Worm (Caenorhabditis elegans): Measurements from ENCODE around the gene dod-6.
"Not testable (repeated sequence)": the region's sequence is repeated elsewhere in the genome, so short reads cannot be mapped to it uniquely, and the experiment has no call there.

The dod-6 gene

DNA sequence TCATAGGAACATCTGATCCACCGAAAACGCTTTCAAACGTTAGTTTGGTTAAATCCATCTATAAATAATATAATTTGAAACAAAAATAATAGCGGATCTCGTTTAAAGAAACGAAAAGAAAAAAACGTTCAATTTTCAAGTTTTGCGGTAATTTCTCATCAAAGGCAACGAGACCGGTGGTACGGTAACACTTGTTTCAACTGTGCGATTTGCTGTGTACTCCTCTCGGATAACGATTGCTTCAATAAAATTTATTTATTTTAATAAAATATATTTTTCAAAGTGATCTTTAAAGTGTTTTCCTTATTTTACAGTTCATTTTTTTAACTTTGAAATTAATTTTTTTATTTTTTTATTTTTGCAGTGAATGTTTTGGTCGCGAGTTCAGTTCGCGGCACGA is 21.1 kb downstream of the dod-6 start, which contains the start of the genes rde-4 and cox-14 (continued):
- no peak for TF ChIP-seq unc-30 (tag; optimal IDR thresholded peaks at IDR 0.05)
- peak; percentile 90 for TF ChIP-seq blmp-1 (tag; optimal IDR thresholded peaks at IDR 0.05)
- TF ChIP-seq egl-13 (tag; optimal IDR thresholded peaks at IDR 0.05), result peak; percentile 71
- peak; percentile 94 for TF ChIP-seq mep-1 (tag; optimal IDR thresholded peaks at IDR 0.05)
- TF ChIP-seq nhr-71 (tag; optimal IDR thresholded peaks at IDR 0.05), result peak; percentile 88
- TF ChIP-seq nhr-12 (tag; optimal IDR thresholded peaks at IDR 0.05), result no peak
- peak; percentile 31 for TF ChIP-seq elt-2 (tag; optimal IDR thresholded peaks at IDR 0.05)
- peak; percentile 35 for TF ChIP-seq nhr-11 (tag; optimal IDR thresholded peaks at IDR 0.05)
- TF ChIP-seq nhr-237 (tag; optimal IDR thresholded peaks at IDR 0.05), result peak; percentile 38
- no peak for TF ChIP-seq sup-37 (GFP tag; optimal IDR thresholded peaks at IDR 0.05)

DNA sequence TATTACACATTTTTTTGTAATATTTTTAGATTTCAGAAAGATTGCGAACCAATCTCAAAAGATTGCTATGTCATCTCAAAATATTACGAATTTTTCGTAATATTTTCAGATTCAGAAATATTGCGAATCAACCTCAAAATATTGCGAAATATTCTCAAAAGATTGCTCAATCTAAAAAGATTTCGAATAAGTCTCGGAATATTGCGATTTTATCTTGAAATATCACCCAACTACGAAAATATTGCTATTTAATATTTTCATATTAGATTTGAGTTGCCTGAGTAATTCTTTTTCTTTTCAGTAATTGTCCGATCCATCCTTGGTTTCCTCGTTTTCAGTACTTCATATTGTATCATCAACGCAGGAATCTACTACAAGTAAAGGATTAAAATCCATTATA is 24.3 kb downstream of the dod-6 start, which contains the start of gene Y70G10A.4:
TSS of gene Y70G10A.4 (plus strand) at position 301 of the 400 bp plus-strand sequence.
- not testable (repeated sequence) for TF ChIP-seq irx-1 (tag; optimal IDR thresholded peaks at IDR 0.05); nhr-12 (tag; optimal IDR thresholded peaks at IDR 0.05); sup-37 (GFP tag; optimal IDR thresholded peaks at IDR 0.05)

DNA sequence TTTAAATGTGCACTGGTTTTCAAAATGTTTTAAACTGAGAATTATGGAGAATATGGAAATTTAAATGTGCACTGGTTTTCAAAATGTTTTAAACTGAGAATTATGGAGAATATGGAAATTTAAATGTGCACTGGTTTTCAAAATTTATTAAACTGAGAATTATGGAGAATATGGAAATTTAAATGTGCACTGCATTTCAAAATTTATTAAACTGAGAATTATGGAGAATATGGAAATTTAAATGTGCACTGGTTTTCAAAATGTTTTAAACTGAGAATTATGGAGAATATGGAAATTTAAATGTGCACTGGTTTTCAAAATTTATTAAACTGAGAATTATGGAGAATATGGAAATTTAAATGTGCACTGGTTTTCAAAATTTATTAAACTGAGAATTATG is 27.5 kb downstream of the dod-6 start:
- peak; percentile 79 for TF ChIP-seq lir-3 (tag; optimal IDR thresholded peaks at IDR 0.05; ENCODE audit: poor library complexity)
- peak; percentile 47 for TF ChIP-seq nhr-28 (tag; optimal IDR thresholded peaks at IDR 0.05)

DNA sequence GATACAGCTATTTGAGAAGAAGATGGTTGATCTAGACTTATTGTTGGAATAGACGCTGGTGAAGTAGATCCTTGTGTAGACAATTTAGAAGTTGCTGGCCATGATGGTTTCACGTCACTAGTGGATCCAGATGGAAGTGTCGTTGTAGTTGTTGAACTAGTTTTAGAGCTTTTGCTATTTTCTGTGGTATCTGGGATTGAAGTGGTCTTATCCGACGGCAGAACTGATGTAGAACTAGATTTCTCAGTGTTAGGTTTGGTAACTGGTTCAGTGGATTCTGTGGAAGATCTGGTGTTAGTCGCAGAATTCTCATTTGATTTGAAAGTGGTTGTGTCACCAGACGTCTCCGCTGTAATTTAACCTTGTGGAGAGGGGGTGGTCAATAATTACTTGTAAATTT is 34.1 kb downstream of the dod-6 start:
- TF ChIP-seq ces-1 (GFP tag; optimal IDR thresholded peaks at IDR 0.05), result no peak
- no peak for TF ChIP-seq lsy-2 (tag; optimal IDR thresholded peaks at IDR 0.05)
- TF ChIP-seq grh-1 (GFP tag; IDR thresholded peaks at IDR 0.05), result no peak
- TF ChIP-seq hlh-4 (tag; optimal IDR thresholded peaks at IDR 0.05), result no peak

DNA sequence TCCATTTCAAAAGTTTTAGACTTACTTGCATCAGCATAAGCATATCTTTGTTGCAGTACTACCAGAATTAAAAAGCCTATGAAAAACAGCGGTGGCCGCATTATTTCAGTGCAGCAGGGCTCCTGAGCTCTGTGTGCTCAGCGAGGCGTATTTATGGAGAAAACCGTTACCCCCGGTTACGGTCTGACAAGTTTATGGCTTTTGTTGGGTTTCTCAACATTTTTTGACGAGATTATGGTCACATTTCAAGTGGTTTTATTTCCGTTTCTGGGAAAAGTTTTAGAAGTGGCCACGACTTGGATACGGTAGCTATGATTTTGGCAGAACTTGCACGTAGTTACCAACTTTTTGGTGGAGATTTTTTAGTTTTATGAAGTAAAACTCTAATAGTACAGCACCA is 36.5 kb downstream of the dod-6 start, which contains the start of gene paml-1:
TSS of gene paml-1 (minus strand) at position 101 of the 400 bp plus-strand sequence.
- peak; percentile 40 for TF ChIP-seq nhr-85 (tag)
- no peak for TF ChIP-seq hpl-2 (GFP tag; optimal IDR thresholded peaks at IDR 0.05)
- no peak for TF ChIP-seq fkh-4 (tag; optimal IDR thresholded peaks at IDR 0.05; ENCODE audit: borderline replicate concordance)
- TF ChIP-seq pqm-1 (tag; optimal IDR thresholded peaks at IDR 0.05), result no peak
- no peak for TF ChIP-seq fos-1 (tag; optimal IDR thresholded peaks at IDR 0.05)
- TF ChIP-seq lin-13 (GFP tag; optimal IDR thresholded peaks at IDR 0.05), result no peak

DNA sequence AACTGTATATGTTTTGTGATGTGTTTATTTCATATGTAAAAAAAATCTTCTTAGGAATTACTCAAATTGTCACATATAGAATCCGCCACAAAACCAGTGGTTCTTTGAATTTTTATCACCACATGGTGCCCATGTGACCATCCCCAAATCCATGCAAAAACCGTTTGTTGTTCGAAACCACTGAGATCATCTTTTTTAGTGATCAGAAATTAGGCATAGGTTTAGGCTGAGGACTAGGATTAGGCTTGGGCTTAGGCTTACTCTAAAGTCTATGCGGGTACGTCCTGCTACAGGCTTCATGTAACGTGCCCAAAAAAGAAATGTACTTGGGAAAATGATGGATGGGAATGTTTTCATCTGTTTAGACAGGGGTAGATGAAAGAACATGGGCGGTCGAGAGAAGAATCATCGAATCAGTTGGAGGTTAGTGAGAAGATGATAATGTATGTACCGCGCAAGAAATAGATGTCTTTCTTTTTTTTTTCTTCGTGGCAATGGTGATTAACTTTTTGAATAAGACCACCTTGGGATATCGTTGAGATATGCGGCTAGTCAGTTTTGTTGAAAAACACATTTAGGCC is 38.9 kb downstream of the dod-6 start:
- TF ChIP-seq aly-2 (tag; optimal IDR thresholded peaks at IDR 0.05) (no peak), nhr-11 (tag; optimal IDR thresholded peaks at IDR 0.05) (no peak), sox-4 (tag; optimal IDR thresholded peaks at IDR 0.05) (no peak), sptf-1 (tag; optimal IDR thresholded peaks at IDR 0.05) (no peak), vab-15 (tag; optimal IDR thresholded peaks at IDR 0.05) (no peak), nhr-19 (GFP tag; conservative IDR thresholded peaks at IDR 0.05) (peak; percentile 28; the same call in 1 of the 2 replicates), hlh-17 (GFP tag; optimal IDR thresholded peaks at IDR 0.05; ENCODE audit: borderline replicate concordance) (no peak), snu-23 (GFP tag; optimal IDR thresholded peaks at IDR 0.05) (peak; percentile 39), dsc-1 (tag; optimal IDR thresholded peaks at IDR 0.05) (no peak), lin-39 (tag; optimal IDR thresholded peaks at IDR 0.05) (no peak), elt-3 (tag; optimal IDR thresholded peaks at IDR 0.05) (peak in 2 of 6 experiments; percentile 19 to 79), unc-86 (tag; optimal IDR thresholded peaks at IDR 0.05) (no peak), nhr-12 (tag; optimal IDR thresholded peaks at IDR 0.05) (no peak), tbx-2 (tag; optimal IDR thresholded peaks at IDR 0.05) (no peak), lir-3 (tag; optimal IDR thresholded peaks at IDR 0.05; ENCODE audit: poor library complexity) (no peak), unc-62 (GFP tag; optimal IDR thresholded peaks at IDR 0.05) (no peak), nhr-47 (tag; optimal IDR thresholded peaks at IDR 0.05) (no peak), tlp-1 (tag; optimal IDR thresholded peaks at IDR 0.05) (no peak), swsn-7 (tag; optimal IDR thresholded peaks at IDR 0.05) (no peak), nhr-237 (tag; optimal IDR thresholded peaks at IDR 0.05) (no peak), nhr-90 (tag; optimal IDR thresholded peaks at IDR 0.05; ENCODE audit: poor library complexity) (peak; percentile 27), nhr-85 (tag) (peak; percentile 52), efl-3 (GFP tag; optimal IDR thresholded peaks at IDR 0.05) (no peak), nhr-71 (tag; optimal IDR thresholded peaks at IDR 0.05) (peak; percentile 37), ama-1 (optimal IDR thresholded peaks at IDR 0.05) (no peak), sup-37 (GFP tag; optimal IDR thresholded peaks at IDR 0.05) (no peak), fkh-8 (tag; optimal IDR thresholded peaks at IDR 0.05) (no peak)
